Fruit fly (Drosophila melanogaster): ENCODE data around the gene CG17770.

DNA sequence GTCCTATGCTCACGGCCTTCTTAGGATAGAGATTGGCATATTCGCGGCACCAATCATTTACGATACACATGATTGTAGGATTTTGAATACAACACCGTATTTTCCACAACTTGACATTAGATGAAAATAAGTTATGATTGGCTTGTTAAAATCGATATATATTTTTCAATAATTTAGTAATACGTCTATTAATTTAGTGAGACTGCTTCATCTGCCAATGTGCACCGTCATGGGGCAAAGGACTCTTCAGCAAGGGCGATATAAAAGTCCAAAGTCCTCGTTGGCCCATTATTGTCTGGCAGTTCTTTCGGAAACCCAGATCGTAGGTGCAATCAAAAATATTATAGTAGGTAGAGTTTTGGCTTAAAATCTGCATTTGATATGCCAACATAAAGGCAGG is 35.6 kb upstream of the CG17770 start, which contains the start of gene CG17196:
- no peak for TF ChIP-seq psq (optimal IDR thresholded peaks at IDR 0.05)
- TF ChIP-seq pan (optimal IDR thresholded peaks at IDR 0.05): no peak
